Worm (Caenorhabditis elegans) whole organism, late embryonic: Measurements from ENCODE around the gene grl-28.

Experiments used
- C08G9.2 ChIP-seq: sonication (generic microtip); optimal IDR thresholded peaks from 2 replicates; lab custom pipeline; 2016; ENCODE audit warnings: mild to moderate bottlenecking, missing genetic modification characterization, moderate library complexity, missing compliant biosample characterization
- C38D4.7 ChIP-seq: fragments of 200-800 bp; sonication (Bioruptor generic); optimal IDR thresholded peaks from 2 replicates; lab custom pipeline; 2018; ENCODE audit warnings: mild to moderate bottlenecking, missing genetic modification characterization, moderate library complexity, missing compliant biosample characterization
- K02D7.2 ChIP-seq: sonication (generic microtip); optimal IDR thresholded peaks from 2 replicates; lab custom pipeline; 2017; ENCODE audit warnings: mild to moderate bottlenecking, missing genetic modification characterization, missing compliant biosample characterization
- K09A11.1 ChIP-seq: sonication (generic microtip); optimal IDR thresholded peaks from 2 replicates; lab custom pipeline; 2017; ENCODE audit warnings: antibody characterized with exemption, mild to moderate bottlenecking, missing genetic modification characterization, missing compliant biosample characterization; ENCODE audit not compliant: insufficient read depth
- ama-1 ChIP-seq: fragments of 150-350 bp; optimal IDR thresholded peaks from 2 replicates; lab custom pipeline; 2014
- ceh-14 ChIP-seq: sonication (generic microtip); optimal IDR thresholded peaks from 2 replicates; lab custom pipeline; 2016; ENCODE audit warnings: missing genotype, missing genetic modification characterization, missing compliant biosample characterization
- ceh-18 ChIP-seq: sonication (generic microtip); optimal IDR thresholded peaks from 2 replicates; lab custom pipeline; 2016; ENCODE audit warnings: missing genetic modification characterization, missing compliant biosample characterization
- ceh-19 ChIP-seq: fragments of 200-800 bp; sonication (Bioruptor generic); optimal IDR thresholded peaks from 2 replicates; lab custom pipeline; 2018; ENCODE audit warnings: mild to moderate bottlenecking, missing genetic modification characterization, missing compliant biosample characterization
- ceh-2 ChIP-seq: sonication (generic microtip); optimal IDR thresholded peaks from 2 replicates; lab custom pipeline; 2016; ENCODE audit warnings: missing genotype, missing genetic modification characterization, missing compliant biosample characterization
- ceh-22 ChIP-seq: sonication (generic microtip); optimal IDR thresholded peaks from 2 replicates; lab custom pipeline; 2017; ENCODE audit warnings: missing biosample characterization, missing genetic modification characterization
- ceh-24 ChIP-seq: sonication (generic microtip); optimal IDR thresholded peaks from 2 replicates; lab custom pipeline; 2016; ENCODE audit warnings: mild to moderate bottlenecking, missing genetic modification characterization, missing compliant biosample characterization
- ceh-31 ChIP-seq: sonication (generic microtip); optimal IDR thresholded peaks from 2 replicates; lab custom pipeline; 2016; ENCODE audit warnings: missing genetic modification characterization, missing compliant biosample characterization
- ceh-34 ChIP-seq: sonication (generic microtip); optimal IDR thresholded peaks from 2 replicates; lab custom pipeline; 2016; ENCODE audit warnings: mild to moderate bottlenecking, missing genetic modification characterization, missing compliant biosample characterization
- ceh-48 ChIP-seq: sonication (generic microtip); optimal IDR thresholded peaks from 2 replicates; lab custom pipeline; 2016; ENCODE audit warnings: missing genetic modification characterization, inconsistent platforms, missing compliant biosample characterization
- ceh-6 ChIP-seq: fragments of 200-800 bp; sonication (Bioruptor generic); optimal IDR thresholded peaks from 2 replicates; lab custom pipeline; 2018; ENCODE audit warnings: mild to moderate bottlenecking, missing genetic modification characterization, missing compliant biosample characterization
- ceh-9 ChIP-seq: sonication (generic microtip); optimal IDR thresholded peaks from 2 replicates; lab custom pipeline; 2016; ENCODE audit warnings: mild to moderate bottlenecking, missing genetic modification characterization, inconsistent platforms, missing compliant biosample characterization
- che-1 ChIP-seq: sonication (generic microtip); optimal IDR thresholded peaks from 2 replicates; lab custom pipeline; 2016; ENCODE audit warnings: mild to moderate bottlenecking, missing genetic modification characterization, missing compliant biosample characterization
- dve-1 ChIP-seq: sonication (generic microtip); optimal IDR thresholded peaks from 2 replicates; lab custom pipeline; 2017; ENCODE audit warnings: antibody characterized with exemption, mild to moderate bottlenecking, missing genetic modification characterization, missing compliant biosample characterization
- elt-2 ChIP-seq: sonication (generic microtip); optimal IDR thresholded peaks from 2 replicates; lab custom pipeline; 2016; ENCODE audit warnings: missing genetic modification reagents, missing genetic modification characterization, missing compliant biosample characterization
- elt-4 ChIP-seq: sonication (generic microtip); optimal IDR thresholded peaks from 2 replicates; lab custom pipeline; 2016; ENCODE audit warnings: missing genetic modification characterization, missing compliant biosample characterization
- fax-1 ChIP-seq: sonication (generic microtip); optimal IDR thresholded peaks from 2 replicates; lab custom pipeline; 2016; ENCODE audit warnings: missing genotype, missing genetic modification characterization, missing compliant biosample characterization
- fkh-10 ChIP-seq: fragments of 150-350 bp; optimal IDR thresholded peaks from 2 replicates; lab custom pipeline; 2014; ENCODE audit warnings: missing biosample characterization, missing genetic modification reagents, missing genetic modification characterization
- fkh-6 ChIP-seq: sonication (generic microtip); optimal IDR thresholded peaks from 2 replicates; lab custom pipeline; 2016; ENCODE audit warnings: missing genetic modification characterization, missing compliant biosample characterization
- gmeb-2 ChIP-seq: sonication (generic microtip); optimal IDR thresholded peaks from 2 replicates; lab custom pipeline; 2016; ENCODE audit warnings: missing genetic modification characterization, inconsistent platforms, missing compliant biosample characterization
- hlh-15 ChIP-seq: sonication (generic microtip); optimal IDR thresholded peaks from 2 replicates; lab custom pipeline; 2016; ENCODE audit warnings: missing genetic modification characterization, missing compliant biosample characterization
- hlh-6 ChIP-seq: sonication (generic microtip); optimal IDR thresholded peaks from 2 replicates; lab custom pipeline; 2016; ENCODE audit warnings: missing genotype, missing genetic modification characterization, missing compliant biosample characterization
- lim-6 ChIP-seq: sonication (generic microtip); optimal IDR thresholded peaks from 2 replicates; lab custom pipeline; 2016; ENCODE audit warnings: missing genetic modification characterization, missing compliant biosample characterization
- lin-11 ChIP-seq: fragments of 200-800 bp; sonication (Bioruptor generic); optimal IDR thresholded peaks from 2 replicates; lab custom pipeline; 2018; ENCODE audit warnings: mild to moderate bottlenecking, missing genetic modification characterization, missing compliant biosample characterization
- mec-3 ChIP-seq: sonication (generic microtip); optimal IDR thresholded peaks from 2 replicates; lab custom pipeline; 2016; ENCODE audit warnings: borderline replicate concordance, missing genetic modification characterization, missing compliant biosample characterization
- nfya-1 ChIP-seq: sonication (generic microtip); optimal IDR thresholded peaks from 2 replicates; lab custom pipeline; 2017; ENCODE audit warnings: missing genetic modification characterization, mild to moderate bottlenecking, missing compliant biosample characterization, antibody characterized with exemption, moderate library complexity
- nhr-11 ChIP-seq: fragments of 150-350 bp; optimal IDR thresholded peaks from 2 replicates; lab custom pipeline; 2014; ENCODE audit warnings: missing biosample characterization, missing genetic modification characterization
- npax-4 ChIP-seq: sonication (generic microtip); optimal IDR thresholded peaks from 2 replicates; lab custom pipeline; 2016; ENCODE audit warnings: missing genetic modification characterization, missing compliant biosample characterization
- odd-2 ChIP-seq: sonication (generic microtip); optimal IDR thresholded peaks from 2 replicates; lab custom pipeline; 2017; ENCODE audit warnings: antibody characterized with exemption, mild to moderate bottlenecking, missing genetic modification characterization, missing compliant biosample characterization
- pat-9 ChIP-seq: fragments of 200-800 bp; sonication (Bioruptor generic); optimal IDR thresholded peaks from 2 replicates; lab custom pipeline; 2018; ENCODE audit warnings: mild to moderate bottlenecking, missing genetic modification characterization, moderate library complexity, missing compliant biosample characterization
- pax-1 ChIP-seq: fragments of 150-350 bp; optimal IDR thresholded peaks from 2 replicates; lab custom pipeline; 2014; ENCODE audit warnings: missing biosample characterization, missing genetic modification characterization
- pha-2 ChIP-seq: sonication (generic microtip); optimal IDR thresholded peaks from 2 replicates; lab custom pipeline; 2017; ENCODE audit warnings: mild to moderate bottlenecking, missing genetic modification characterization, missing compliant biosample characterization
- ref-2 ChIP-seq: sonication (generic microtip); optimal IDR thresholded peaks from 2 replicates; lab custom pipeline; 2016; ENCODE audit warnings: missing genetic modification characterization, missing compliant biosample characterization
- rnt-1 ChIP-seq: sonication (generic microtip); optimal IDR thresholded peaks from 2 replicates; lab custom pipeline; 2016; ENCODE audit warnings: missing genetic modification characterization, missing compliant biosample characterization
- sdc-2 ChIP-seq: sonication (generic microtip); optimal IDR thresholded peaks from 2 replicates; lab custom pipeline; 2016; ENCODE audit warnings: missing genotype, missing genetic modification characterization, missing compliant biosample characterization
- sox-2 ChIP-seq: fragments of 200-800 bp; sonication (Bioruptor generic); IDR thresholded peaks from 2 replicates; pipeline ENCODE4 v1.3.6; 2022; ENCODE audit warnings: missing genetic modification reagents, missing genetic modification characterization, missing compliant biosample characterization
- syd-9 ChIP-seq: sonication (generic microtip); optimal IDR thresholded peaks from 2 replicates; lab custom pipeline; 2016; ENCODE audit warnings: mild to moderate bottlenecking, missing genetic modification characterization, moderate library complexity, missing compliant biosample characterization
- tbx-2 ChIP-seq: sonication (generic microtip); optimal IDR thresholded peaks from 2 replicates; lab custom pipeline; 2016; ENCODE audit warnings: missing genetic modification characterization, missing compliant biosample characterization
- tbx-7 ChIP-seq: sonication (generic microtip); optimal IDR thresholded peaks from 2 replicates; lab custom pipeline; 2016; ENCODE audit warnings: missing genotype, missing genetic modification characterization, missing compliant biosample characterization
- ttx-3 ChIP-seq: sonication (generic microtip); optimal IDR thresholded peaks from 2 replicates; lab custom pipeline; 2016; ENCODE audit warnings: missing genetic modification reagents, missing genetic modification characterization, missing compliant biosample characterization
- unc-3 ChIP-seq, 2 experiments: fragments of 200-800 bp in 1 of 2; sonication (Bioruptor generic) in 1 of 2; sonication (generic microtip) in 1 of 2; conservative IDR thresholded peaks in 1 of 2; optimal IDR thresholded peaks in 1 of 2; 2 replicates each; pipeline versions ENCODE4 v1.3.6 to Lab custom; 2016 to 2022; ENCODE audit warnings: missing compliant biosample characterization in 2 of 2, missing genetic modification characterization in 2 of 2, missing genetic modification reagents in 1 of 2
- unc-42 ChIP-seq: sonication (generic microtip); optimal IDR thresholded peaks from 2 replicates; lab custom pipeline; 2016; ENCODE audit warnings: missing genotype, missing genetic modification characterization, missing compliant biosample characterization
- unc-86 ChIP-seq: sonication (generic microtip); optimal IDR thresholded peaks from 2 replicates; lab custom pipeline; 2016; ENCODE audit warnings: missing genetic modification characterization, missing compliant biosample characterization
- zip-5 ChIP-seq: sonication (generic microtip); optimal IDR thresholded peaks from 2 replicates; lab custom pipeline; 2016; ENCODE audit warnings: missing genetic modification characterization, missing compliant biosample characterization
- ztf-16 ChIP-seq: sonication (generic microtip); optimal IDR thresholded peaks from 2 replicates; lab custom pipeline; 2017; ENCODE audit warnings: missing genetic modification characterization, missing compliant biosample characterization

Gene grl-28

ce11 chrV:3588223-3588622, 36.6 kb upstream of the grl-28 start:
- TF ChIP-seq ama-1 (lab: Kevin White, UChicago) (no peak), fkh-6 (tag; lab: Kevin White, UChicago) (no peak), pat-9 (tag; lab: Kevin White, UChicago) (no peak), ref-2 (tag; lab: Kevin White, UChicago) (no peak), elt-2 (tag; lab: Kevin White, UChicago) (no peak), ceh-6 (GFP tag; lab: Kevin White, UChicago) (no peak), nhr-11 (tag; lab: Kevin White, UChicago) (no peak), ceh-9 (tag; lab: Kevin White, UChicago) (no peak), pha-2 (no peak), lim-6 (tag; lab: Kevin White, UChicago) (no peak), ttx-3 (no peak), ceh-31 (tag; lab: Kevin White, UChicago) (no peak), dve-1 (tag; lab: Kevin White, UChicago) (no peak), K09A11.1 (tag; lab: Kevin White, UChicago) (no peak), lin-11 (no peak), ztf-16 (tag; lab: Kevin White, UChicago) (no peak), nfya-1 (tag; lab: Kevin White, UChicago) (no peak)

- TF ChIP-seq lin-11 (peak; percentile 50), unc-86 (tag; lab: Kevin White, UChicago) (peak; percentile 11), ceh-22 (tag; lab: Kevin White, UChicago) (no peak), ceh-48 (peak; percentile 34), tbx-7 (tag; lab: Kevin White, UChicago) (no peak), ceh-14 (peak; percentile 9), dve-1 (tag; lab: Kevin White, UChicago) (no peak), fax-1 (peak; percentile 20), tbx-2 (tag; lab: Kevin White, UChicago) (peak; percentile 74), ceh-31 (tag; lab: Kevin White, UChicago) (peak; percentile 62), hlh-15 (tag; lab: Kevin White, UChicago) (peak; percentile 31), npax-4 (peak; percentile 27), nfya-1 (tag; lab: Kevin White, UChicago) (peak; percentile 24), pax-1 (no peak), C08G9.2 (no peak), ceh-24 (peak; percentile 0), nhr-11 (tag; lab: Kevin White, UChicago) (no peak), rnt-1 (tag; lab: Kevin White, UChicago) (no peak), fkh-10 (GFP tag; lab: Kevin White, UChicago) (no peak), ceh-6 (GFP tag; lab: Kevin White, UChicago) (peak; percentile 39), sox-2 (GFP tag; lab: Robert Waterston, UW) (no peak; the same call in 1 of the 2 replicates), C38D4.7 (GFP tag; lab: Kevin White, UChicago) (peak; percentile 54), zip-5 (tag; lab: Kevin White, UChicago) (peak; percentile 16), hlh-6 (no peak), ceh-2 (peak; percentile 39), unc-3 (GFP tag; conservative IDR thresholded peaks at IDR 0.05; lab: Robert Waterston, UW) (0 out of 2 replicates have a peak, but pooled peaks have one; percentile 38), unc-3 (tag; optimal IDR thresholded peaks at IDR 0.05; lab: Kevin White, UChicago) (peak; percentile 55), odd-2 (peak; percentile 66), pat-9 (tag; lab: Kevin White, UChicago) (peak; percentile 31), sdc-2 (tag; lab: Kevin White, UChicago) (peak; percentile 19), K09A11.1 (tag; lab: Kevin White, UChicago) (peak; percentile 54), K02D7.2 (tag; lab: Kevin White, UChicago) (peak; percentile 18), unc-42 (no peak), che-1 (peak; percentile 70), elt-4 (tag; lab: Kevin White, UChicago) (no peak), mec-3 (tag; lab: Kevin White, UChicago) (peak; percentile 13), pha-2 (peak; percentile 80), gmeb-2 (tag; lab: Kevin White, UChicago) (peak; percentile 40), ceh-19 (GFP tag; lab: Kevin White, UChicago) (peak; percentile 49), elt-2 (tag; lab: Kevin White, UChicago) (peak; percentile 81), syd-9 (tag; lab: Kevin White, UChicago) (no peak), ztf-16 (tag; lab: Kevin White, UChicago) (peak; percentile 15), ceh-34 (tag; lab: Kevin White, UChicago) (peak; percentile 74), ceh-18 (tag; lab: Kevin White, UChicago) (peak; percentile 19)
These were observed 36.0 kb upstream of the grl-28 start for ce11 chrV:3587633-3588032.
